Fruit fly (Drosophila melanogaster) whole organism, prepupa: ENCODE measurements around the gene IFT57.

Experiments
- Blimp-1 ChIP-seq: fragments of 200-800 bp; sonication (Bioruptor generic); optimal IDR thresholded peaks from 3 replicates; lab custom pipeline; 2017; ENCODE audit warnings: missing biosample characterization, missing genetic modification characterization, mild to moderate bottlenecking, moderate library complexity, missing genetic modification reagents
- CG32006 ChIP-seq: fragments of 200-800 bp; sonication (Bioruptor generic); optimal IDR thresholded peaks from 3 replicates; lab custom pipeline; 2017; ENCODE audit warnings: missing biosample characterization, mild to moderate bottlenecking, missing genetic modification characterization
- CG8319 ChIP-seq: fragments of 200-800 bp; sonication (Bioruptor generic); optimal IDR thresholded peaks from 3 replicates; lab custom pipeline; 2016; ENCODE audit warnings: missing biosample characterization, missing genetic modification characterization
- Hr38 ChIP-seq: sonication (Bioruptor generic); optimal IDR thresholded peaks from 2 replicates; lab custom pipeline; 2016; ENCODE audit warnings: missing biosample characterization, missing genetic modification characterization
- topi ChIP-seq: fragments of 200-800 bp; sonication (Bioruptor generic); optimal IDR thresholded peaks from 3 replicates; lab custom pipeline; 2016; ENCODE audit warnings: missing biosample characterization, missing genetic modification characterization

DNA sequence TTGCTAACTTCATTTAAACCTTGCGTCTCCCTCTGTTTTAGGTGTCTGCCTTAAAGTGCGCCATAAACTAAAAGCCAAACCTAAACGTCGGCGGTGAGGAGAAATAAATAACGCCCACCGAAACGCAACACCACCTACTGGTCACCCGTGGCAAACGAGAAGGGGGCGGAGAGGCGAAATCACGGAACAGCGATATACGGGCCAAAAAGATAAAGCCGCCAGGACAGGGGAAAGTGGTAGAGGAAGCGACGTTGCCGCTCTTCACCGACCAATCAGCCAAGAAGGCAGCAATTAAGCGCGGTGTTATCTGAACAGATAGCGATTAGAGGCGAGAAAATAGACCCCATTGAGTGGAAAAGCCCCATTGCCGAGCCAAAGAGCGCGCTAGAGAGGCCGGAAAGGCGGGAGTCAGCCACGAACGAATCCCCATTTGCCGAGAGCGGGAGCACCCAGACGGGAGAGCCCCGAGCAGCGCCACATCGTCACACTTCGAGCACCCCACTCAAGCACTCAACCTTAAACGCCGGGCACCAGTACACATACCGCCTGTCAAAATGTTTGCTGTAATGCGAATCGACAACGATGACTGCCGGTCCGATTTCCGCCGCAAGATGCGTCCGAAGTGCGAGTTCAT is 14.6 kb downstream of the IFT57 start:
- TF ChIP-seq CG32006 (no peak), topi (GFP tag; lab: Kevin White, UChicago) (no peak), CG8319 (GFP tag; lab: Kevin White, UChicago) (no peak), Blimp-1 (no peak), Hr38 (GFP tag; lab: Kevin White, UChicago) (no peak)
